Fruit fly (Drosophila melanogaster): ENCODE data around the gene CG1523.
A peak's percentile ranks its signal among the peaks of the same experiment; 100 is the strongest.

- TF ChIP-seq CG13204 (GFP tag; optimal IDR thresholded peaks at IDR 0.05) (no peak), CG17806 (tag; optimal IDR thresholded peaks at IDR 0.05) (no peak), Snoo (tag; optimal IDR thresholded peaks at IDR 0.05) (no peak), CG8301 (tag; optimal IDR thresholded peaks at IDR 0.05) (no peak), Pif1A (GFP tag; optimal IDR thresholded peaks at IDR 0.05) (no peak), CG34367 (tag; optimal IDR thresholded peaks at IDR 0.05) (no peak), fd96Ca (GFP tag; IDR thresholded peaks at IDR 0.05) (no peak), CG8159 (tag; optimal IDR thresholded peaks at IDR 0.05) (no peak), D1 (tag; optimal IDR thresholded peaks at IDR 0.05) (no peak), CG9948 (tag; optimal IDR thresholded peaks at IDR 0.05) (no peak), CG32121 (GFP tag; IDR thresholded peaks at IDR 0.05) (no peak), EcR (GFP tag; optimal IDR thresholded peaks at IDR 0.05) (peak; percentile 42), CG14655 (GFP tag; optimal IDR thresholded peaks at IDR 0.05) (no peak)
Observed at dm6 chr3R:28860582-28860981, 41.1 kb upstream of the CG1523 start.
